Fruit fly (Drosophila melanogaster) whole organism, embryonic: ENCODE measurements around the gene CG34291.

ENCODE experiments used
- Blimp-1 ChIP-seq: fragments of 200-800 bp; sonication (Bioruptor generic); optimal IDR thresholded peaks from 3 replicates; lab custom pipeline; 2018; ENCODE audit warnings: missing biosample characterization, missing genetic modification characterization, mild to moderate bottlenecking, moderate library complexity, missing genetic modification reagents
- CG11085 ChIP-seq: fragments of 200-800 bp; sonication (Bioruptor generic); IDR thresholded peaks from 2 replicates; pipeline ENCODE4 v1.3.6; 2022; ENCODE audit warnings: missing biosample characterization, missing genetic modification characterization
- CG11247 ChIP-seq: fragments of 200-800 bp; sonication (Bioruptor generic); IDR thresholded peaks from 2 replicates; pipeline ENCODE4 v1.3.6; 2022; ENCODE audit warnings: missing biosample characterization, missing genetic modification characterization
- CG11560 ChIP-seq: fragments of 200-800 bp; sonication (Bioruptor generic); IDR thresholded peaks from 3 replicates; pipeline ENCODE4 v1.3.6; 2022; ENCODE audit warnings: missing biosample characterization, missing genetic modification characterization
- CG11695 ChIP-seq: fragments of 200-800 bp; sonication (Bioruptor generic); IDR thresholded peaks from 3 replicates; pipeline ENCODE4 v1.3.6; 2022; ENCODE audit warnings: missing biosample characterization, missing genetic modification characterization
- CG13424 ChIP-seq: fragments of 200-800 bp; sonication (Bioruptor generic); optimal IDR thresholded peaks from 2 replicates; lab custom pipeline; 2019; ENCODE audit warnings: missing biosample characterization, mild to moderate bottlenecking, missing genetic modification characterization, moderate library complexity
- CG14441 ChIP-seq: fragments of 200-800 bp; sonication (Bioruptor generic); IDR thresholded peaks from 2 replicates; pipeline ENCODE4 v1.3.6; 2022; ENCODE audit warnings: missing biosample characterization, missing genetic modification characterization
- CG16815 ChIP-seq: fragments of 200-800 bp; sonication (Bioruptor generic); optimal IDR thresholded peaks from 3 replicates; lab custom pipeline; 2017; ENCODE audit warnings: missing biosample characterization, mild to moderate bottlenecking, missing genetic modification characterization
- CG17359 ChIP-seq: fragments of 200-800 bp; sonication (Bioruptor generic); optimal IDR thresholded peaks from 3 replicates; lab custom pipeline; 2018; ENCODE audit warnings: missing biosample characterization, mild to moderate bottlenecking, missing genetic modification characterization, moderate library complexity
- CG32532 ChIP-seq: fragments of 200-800 bp; sonication (Bioruptor generic); IDR thresholded peaks from 2 replicates; pipeline ENCODE4 v1.3.6; 2022; ENCODE audit warnings: missing biosample characterization, missing genetic modification characterization
- CG3281 ChIP-seq: fragments of 200-800 bp; sonication (Bioruptor generic); optimal IDR thresholded peaks from 3 replicates; lab custom pipeline; 2017; ENCODE audit warnings: missing biosample characterization, mild to moderate bottlenecking, missing genetic modification characterization
- CG3726 ChIP-seq: fragments of 200-800 bp; sonication (Bioruptor generic); IDR thresholded peaks from 3 replicates; pipeline ENCODE4, ENCODE4 v1.3.6; 2022; ENCODE audit warnings: missing biosample characterization, missing genetic modification characterization
- CG4328 ChIP-seq: fragments of 200-800 bp; sonication (Bioruptor generic); optimal IDR thresholded peaks from 3 replicates; lab custom pipeline; 2017; ENCODE audit warnings: missing biosample characterization, missing genetic modification reagents, missing genetic modification characterization
- CG4424 ChIP-seq: fragments of 200-800 bp; sonication (Bioruptor generic); optimal IDR thresholded peaks from 3 replicates; lab custom pipeline; 2016; ENCODE audit warnings: missing biosample characterization, missing genetic modification characterization
- CG5953 ChIP-seq: fragments of 200-800 bp; sonication (Bioruptor generic); IDR thresholded peaks from 2 replicates; pipeline ENCODE4 v1.3.6; 2022; ENCODE audit warnings: missing biosample characterization, missing genetic modification characterization
- CG6272 ChIP-seq: fragments of 200-800 bp; sonication (Bioruptor generic); IDR thresholded peaks from 2 replicates; pipeline ENCODE4 v1.3.6; 2022; ENCODE audit warnings: missing biosample characterization, missing genetic modification characterization
- CG6689 ChIP-seq: fragments of 200-800 bp; sonication (Bioruptor generic); IDR thresholded peaks from 2 replicates; pipeline ENCODE4 v1.3.6; 2022; ENCODE audit warnings: missing biosample characterization, missing genetic modification characterization
- CG6854 ChIP-seq: fragments of 200-800 bp; sonication (Bioruptor generic); optimal IDR thresholded peaks from 3 replicates; lab custom pipeline; 2017; ENCODE audit warnings: missing biosample characterization, mild to moderate bottlenecking, missing genetic modification characterization
- CG7271 ChIP-seq: fragments of 200-800 bp; sonication (Bioruptor generic); optimal IDR thresholded peaks from 2 replicates; lab custom pipeline; 2018; ENCODE audit warnings: missing biosample characterization, mild to moderate bottlenecking, missing genetic modification characterization, moderate library complexity
- CG7357 ChIP-seq: fragments of 200-800 bp; sonication (Bioruptor generic); IDR thresholded peaks from 3 replicates; pipeline ENCODE4 v1.3.6; 2022; ENCODE audit warnings: missing biosample characterization, missing genetic modification characterization
- CG7372 ChIP-seq: fragments of 200-800 bp; sonication (Bioruptor generic); IDR thresholded peaks from 2 replicates; pipeline ENCODE4 v1.3.6; 2022; ENCODE audit warnings: missing biosample characterization, missing genetic modification characterization
- CG7556 ChIP-seq: fragments of 200-800 bp; sonication (Bioruptor generic); optimal IDR thresholded peaks from 2 replicates; lab custom pipeline; 2017; ENCODE audit warnings: missing biosample characterization, mild to moderate bottlenecking, missing genetic modification characterization
- CG7839 ChIP-seq: fragments of 200-800 bp; sonication (Bioruptor generic); optimal IDR thresholded peaks from 3 replicates; lab custom pipeline; 2018; ENCODE audit warnings: missing biosample characterization, mild to moderate bottlenecking, missing genetic modification characterization, moderate library complexity
- CG8765 ChIP-seq: fragments of 200-800 bp; sonication (Bioruptor generic); IDR thresholded peaks from 2 replicates; pipeline ENCODE4 v1.3.6; 2022; ENCODE audit warnings: missing biosample characterization, missing genetic modification characterization
- CoRest ChIP-seq: fragments of 200-800 bp; sonication (Bioruptor generic); optimal IDR thresholded peaks from 3 replicates; lab custom pipeline; 2018; ENCODE audit warnings: missing biosample characterization, mild to moderate bottlenecking, missing genetic modification characterization, moderate library complexity
- Deaf1 ChIP-seq: fragments of 200-800 bp; optimal IDR thresholded peaks from 3 replicates; lab custom pipeline; 2019; ENCODE audit warnings: missing biosample characterization, mild to moderate bottlenecking, missing genetic modification characterization, moderate library complexity
- HHEX ChIP-seq: fragments of 200-800 bp; sonication (Bioruptor generic); optimal IDR thresholded peaks from 3 replicates; lab custom pipeline; 2017; ENCODE audit warnings: missing biosample characterization, mild to moderate bottlenecking, missing genetic modification characterization, missing genetic modification reagents
- Lpt ChIP-seq: fragments of >200 bp; optimal IDR thresholded peaks from 2 replicates; lab custom pipeline; 2018; ENCODE audit warnings: missing biosample characterization, missing genetic modification characterization
- Oli ChIP-seq: fragments of 200-800 bp; sonication (Bioruptor generic); optimal IDR thresholded peaks from 2 replicates; lab custom pipeline; 2018; ENCODE audit warnings: missing biosample characterization, mild to moderate bottlenecking, missing genetic modification characterization, moderate library complexity
- Ptx1 ChIP-seq: fragments of 200-800 bp; sonication (Bioruptor generic); IDR thresholded peaks from 2 replicates; pipeline ENCODE4 v1.3.6; 2022; ENCODE audit warnings: missing biosample characterization, missing genetic modification characterization
- Sin3A ChIP-seq: fragments of >200 bp; optimal IDR thresholded peaks from 2 replicates; lab custom pipeline; 2018
- abd-A ChIP-seq: fragments of 200-800 bp; sonication (Bioruptor generic); optimal IDR thresholded peaks from 3 replicates; lab custom pipeline; 2019; ENCODE audit warnings: missing biosample characterization, mild to moderate bottlenecking, missing genetic modification characterization, moderate library complexity
- ac ChIP-seq: fragments of 200-800 bp; sonication (Bioruptor generic); optimal IDR thresholded peaks from 3 replicates; lab custom pipeline; 2017; ENCODE audit warnings: missing biosample characterization, mild to moderate bottlenecking, missing genetic modification characterization
- ap ChIP-seq: fragments of 200-800 bp; sonication (Bioruptor generic); IDR thresholded peaks from 2 replicates; pipeline ENCODE4 v1.3.6; 2022; ENCODE audit warnings: missing biosample characterization, missing genetic modification characterization
- az2 ChIP-seq: fragments of 200-800 bp; sonication (Bioruptor generic); optimal IDR thresholded peaks from 3 replicates; lab custom pipeline; 2016; ENCODE audit warnings: missing biosample characterization, missing genetic modification characterization
- chif ChIP-seq, 2 experiments: fragments of 200-800 bp; sonication (Bioruptor generic); optimal IDR thresholded peaks; 3 replicates each; lab custom pipeline; 2016; ENCODE audit warnings: missing biosample characterization in 2 of 2, missing genetic modification characterization in 2 of 2
- gcm2 ChIP-seq: fragments of 200-800 bp; sonication (Bioruptor generic); optimal IDR thresholded peaks from 2 replicates; lab custom pipeline; 2016; ENCODE audit warnings: missing biosample characterization, missing genetic modification characterization
- gsb ChIP-seq: fragments of 200-800 bp; sonication (Bioruptor generic); IDR thresholded peaks from 2 replicates; pipeline ENCODE4 v1.3.6; 2022; ENCODE audit warnings: missing biosample characterization, missing genetic modification characterization
- lbe ChIP-seq: fragments of 200-800 bp; sonication (Bioruptor generic); optimal IDR thresholded peaks from 2 replicates; lab custom pipeline; 2016; ENCODE audit warnings: missing biosample characterization, mild to moderate bottlenecking, missing genetic modification characterization
- lilli ChIP-seq: fragments of 200-800 bp; sonication (Bioruptor generic); optimal IDR thresholded peaks from 3 replicates; lab custom pipeline; 2016; ENCODE audit warnings: missing biosample characterization, missing genetic modification characterization
- phol ChIP-seq: fragments of 200-800 bp; sonication (Bioruptor generic); optimal IDR thresholded peaks from 3 replicates; lab custom pipeline; 2018; ENCODE audit warnings: missing biosample characterization, mild to moderate bottlenecking, missing genetic modification characterization, moderate library complexity
- row ChIP-seq: fragments of 200-800 bp; sonication (Bioruptor generic); IDR thresholded peaks from 3 replicates; pipeline ENCODE4 v1.3.6; 2022; ENCODE audit warnings: missing biosample characterization, missing genetic modification characterization
- schlank ChIP-seq: fragments of 200-800 bp; sonication (Bioruptor generic); optimal IDR thresholded peaks from 2 replicates; lab custom pipeline; 2018; ENCODE audit warnings: missing biosample characterization, mild to moderate bottlenecking, missing genetic modification characterization
- scrt ChIP-seq: fragments of 200-800 bp; sonication (Bioruptor generic); optimal IDR thresholded peaks from 2 replicates; lab custom pipeline; 2018; ENCODE audit warnings: missing biosample characterization, mild to moderate bottlenecking, missing genetic modification characterization, moderate library complexity
- sd ChIP-seq: fragments of 200-800 bp; sonication (Bioruptor generic); optimal IDR thresholded peaks from 3 replicates; lab custom pipeline; 2018; ENCODE audit warnings: missing biosample characterization, mild to moderate bottlenecking, missing genetic modification characterization, moderate library complexity
- sima ChIP-seq: fragments of 200-800 bp; sonication (Bioruptor generic); optimal IDR thresholded peaks from 2 replicates; lab custom pipeline; 2016; ENCODE audit warnings: missing biosample characterization, missing genetic modification characterization
- sob ChIP-seq: fragments of 200-800 bp; sonication (Bioruptor generic); IDR thresholded peaks from 2 replicates; pipeline ENCODE4 v1.3.6; 2022; ENCODE audit warnings: missing biosample characterization, missing genetic modification characterization
- stc ChIP-seq: fragments of 200-800 bp; sonication (Bioruptor generic); IDR thresholded peaks from 2 replicates; pipeline ENCODE4 v1.3.6; 2022; ENCODE audit warnings: missing biosample characterization, missing genetic modification characterization
- trem ChIP-seq: fragments of 200-800 bp; optimal IDR thresholded peaks from 3 replicates; lab custom pipeline; 2019; ENCODE audit warnings: missing biosample characterization, mild to moderate bottlenecking, missing genetic modification characterization, moderate library complexity
- vvl ChIP-seq: fragments of 200-800 bp; sonication (Bioruptor generic); IDR thresholded peaks from 2 replicates; pipeline ENCODE4 v1.3.6; 2022; ENCODE audit warnings: missing biosample characterization, missing genetic modification characterization

The CG34291 gene

DNA sequence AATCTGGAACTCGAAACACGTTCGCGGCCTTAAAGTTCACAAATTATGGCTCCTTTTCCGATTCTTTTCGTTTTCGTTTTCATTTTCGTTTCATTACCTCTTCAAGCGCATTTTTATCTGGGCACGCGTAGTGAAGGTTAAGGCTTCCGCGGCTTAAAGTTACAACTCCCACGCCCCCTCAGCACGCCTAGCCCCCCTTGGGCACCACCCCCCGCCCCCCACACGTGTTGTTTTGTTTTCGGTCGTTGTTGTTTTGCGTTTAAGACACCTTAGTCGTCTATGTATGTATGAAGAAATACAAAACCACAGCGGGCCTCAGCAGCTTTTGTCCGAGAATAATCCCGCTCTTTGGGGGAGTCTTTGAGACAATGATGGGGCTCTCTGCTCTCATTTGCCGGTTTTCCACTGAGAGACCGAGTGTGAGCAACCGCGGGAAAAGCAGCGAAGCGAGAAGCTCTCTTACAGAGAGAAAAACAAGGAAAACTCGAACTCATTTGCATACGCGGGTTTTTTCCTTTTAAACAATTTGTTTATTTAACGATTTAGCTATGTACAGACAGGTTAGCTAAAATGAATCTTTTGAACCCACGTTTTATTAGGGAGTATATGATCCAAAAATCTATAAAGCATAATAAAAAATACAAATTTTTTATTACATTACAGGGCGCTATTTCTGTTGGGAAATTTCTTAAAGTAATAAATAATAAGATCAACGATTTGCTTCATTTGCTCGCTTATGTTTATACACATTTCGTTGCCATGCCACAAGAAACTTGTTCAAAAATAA lies 36.8 kb upstream of the CG34291 start (continued):
- TF ChIP-seq CG7357 = no peak
- TF ChIP-seq trem = no peak
- no peak for TF ChIP-seq scrt
- TF ChIP-seq Ptx1 (GFP tag; lab: Robert Waterston, UW) = 0 out of 2 replicates have a peak, but pooled peaks have one; percentile 24
- peak; percentile 43 for TF ChIP-seq CG7556 (GFP tag; lab: Kevin White, UChicago)
- peak; percentile 40 for TF ChIP-seq CG13424 (tag; lab: Kevin White, UChicago)
- no peak for TF ChIP-seq schlank (tag; lab: Kevin White, UChicago)
- peak; percentile 35 for TF ChIP-seq HHEX
- no peak for TF ChIP-seq CG5953
- TF ChIP-seq lilli (GFP tag; lab: Kevin White, UChicago) = peak; percentile 3
- TF ChIP-seq CG3726 = no peak
- TF ChIP-seq gsb (GFP tag; lab: Robert Waterston, UW) = no peak
- TF ChIP-seq CG6689 (GFP tag; lab: Robert Waterston, UW) = 0 out of 2 replicates have a peak, but pooled peaks have one; percentile 26
- peak; percentile 17 for TF ChIP-seq Deaf1 (tag; lab: Kevin White, UChicago)
- no peak for TF ChIP-seq sob (GFP tag; lab: Robert Waterston, UW)
- TF ChIP-seq CG7372 = no peak
- peak; percentile 79 for TF ChIP-seq Blimp-1 (GFP tag; lab: Kevin White, UChicago)
- peak; percentile 64; the same call in 1 of the 2 replicates for TF ChIP-seq CG32532 (GFP tag; lab: Robert Waterston, UW)
- peak; percentile 8 for TF ChIP-seq CG4424
- TF ChIP-seq CG11247 (GFP tag; lab: Robert Waterston, UW) = 0 out of 2 replicates have a peak, but pooled peaks have one; percentile 30
- no peak for TF ChIP-seq lbe (GFP tag; lab: Kevin White, UChicago)
- no peak for TF ChIP-seq CG8765 (GFP tag; lab: Robert Waterston, UW)
- TF ChIP-seq gcm2 (GFP tag; lab: Kevin White, UChicago) = no peak
- TF ChIP-seq chif (GFP tag; optimal IDR thresholded peaks at IDR 0.05; lab: Kevin White, UChicago) = no peak
- no peak for TF ChIP-seq CG7271 (tag; lab: Kevin White, UChicago)
- TF ChIP-seq CG16815 (GFP tag; lab: Kevin White, UChicago) = no peak
- TF ChIP-seq sima (GFP tag; lab: Kevin White, UChicago) = no peak
- TF ChIP-seq Oli (tag; lab: Kevin White, UChicago) = peak; percentile 18
- peak; percentile 55; the same call in 2 of the 3 replicates for TF ChIP-seq row (GFP tag; lab: Robert Waterston, UW)
- TF ChIP-seq CG11560 (tag; lab: Robert Waterston, UW) = no peak
- TF ChIP-seq CG6854 (GFP tag; lab: Kevin White, UChicago) = peak; percentile 1
- TF ChIP-seq ap (GFP tag; lab: Robert Waterston, UW) = no peak
- TF ChIP-seq phol (tag; lab: Kevin White, UChicago) = peak; percentile 26
- peak; percentile 60; the same call in 1 of the 2 replicates for TF ChIP-seq vvl (GFP tag; lab: Robert Waterston, UW)
- no peak for TF ChIP-seq CG6272 (GFP tag; lab: Robert Waterston, UW)
- no peak for TF ChIP-seq CG11085 (GFP tag; lab: Robert Waterston, UW)
- peak; percentile 51 for TF ChIP-seq CG14441
- peak; percentile 12 for TF ChIP-seq az2 (GFP tag; lab: Kevin White, UChicago)
- TF ChIP-seq Lpt = no peak
- TF ChIP-seq CoRest (tag; lab: Kevin White, UChicago) = no peak
- peak; percentile 49; the same call in 1 of the 3 replicates for TF ChIP-seq CG11695
- no peak for TF ChIP-seq Sin3A (lab: Kevin White, UChicago)
- peak; percentile 6 for TF ChIP-seq CG4328 (GFP tag; lab: Kevin White, UChicago)
- peak; percentile 47 for TF ChIP-seq CG3281
- 0 out of 2 replicates have a peak, but pooled peaks have one; percentile 22 for TF ChIP-seq stc (GFP tag; lab: Robert Waterston, UW)
- TF ChIP-seq sd (tag; lab: Kevin White, UChicago) = peak; percentile 8
- no peak for TF ChIP-seq ac (GFP tag; lab: Kevin White, UChicago)
- TF ChIP-seq CG7839 = peak; percentile 33
- TF ChIP-seq CG17359 (tag; lab: Kevin White, UChicago) = peak; percentile 42
- TF ChIP-seq abd-A (tag; lab: Kevin White, UChicago) = peak; percentile 72
